Worm (Caenorhabditis elegans) whole organism, L1 larva: ENCODE measurements around the gene K03H9.3.

Source experiments
- Y116A8C.19 ChIP-seq: sonication (generic microtip); optimal IDR thresholded peaks from 2 replicates; lab custom pipeline; 2016; ENCODE audit warnings: missing compliant biosample characterization, missing genetic modification characterization, borderline replicate concordance
- aha-1 ChIP-seq: fragments of 150-350 bp; optimal IDR thresholded peaks from 2 replicates; lab custom pipeline; 2014; ENCODE audit warnings: missing biosample characterization, missing genetic modification characterization
- alr-1 ChIP-seq: fragments of 200-800 bp; sonication (Bioruptor generic); optimal IDR thresholded peaks from 2 replicates; lab custom pipeline; 2018; ENCODE audit warnings: borderline replicate concordance, mild to moderate bottlenecking, missing genetic modification characterization, missing compliant biosample characterization
- aly-2 ChIP-seq: fragments of 150-350 bp; optimal IDR thresholded peaks from 2 replicates; lab custom pipeline; 2014; ENCODE audit warnings: missing biosample characterization, missing genetic modification characterization
- ceh-63 ChIP-seq: fragments of 200-800 bp; sonication (Bioruptor generic); optimal IDR thresholded peaks from 2 replicates; lab custom pipeline; 2018; ENCODE audit warnings: mild to moderate bottlenecking, missing genetic modification characterization, missing compliant biosample characterization
- ces-1 ChIP-seq: fragments of 150-350 bp; optimal IDR thresholded peaks from 2 replicates; lab custom pipeline; 2014; ENCODE audit warnings: missing biosample characterization, missing genetic modification reagents, missing genetic modification characterization
- dpl-1 ChIP-seq, 3 experiments: fragments of 150-350 bp in 2 of 3; sonication (generic microtip) in 1 of 3; optimal IDR thresholded peaks; 2 replicates each; lab custom pipeline; 2014 to 2017; ENCODE audit warnings: missing biosample characterization in 3 of 3, missing genetic modification characterization in 3 of 3, missing genetic modification reagents in 3 of 3
- dsc-1 ChIP-seq: sonication (generic microtip); optimal IDR thresholded peaks from 2 replicates; lab custom pipeline; 2016; ENCODE audit warnings: mild to moderate bottlenecking, missing genetic modification characterization, missing compliant biosample characterization
- efl-1 ChIP-seq, 4 experiments: fragments of 150-350 bp; optimal IDR thresholded peaks in 3 of 4; peaks in 1 of 4; 1 replicate in 1 of 4; 2 replicates in 3 of 4; lab custom pipeline; 2014; ENCODE audit warnings: missing biosample characterization in 2 of 4, missing genetic modification characterization in 2 of 4, missing genetic modification reagents in 2 of 4
- efl-3 ChIP-seq: fragments of 200-800 bp; sonication (Bioruptor generic); optimal IDR thresholded peaks from 2 replicates; lab custom pipeline; 2018; ENCODE audit warnings: mild to moderate bottlenecking, missing genetic modification characterization, missing compliant biosample characterization
- elt-2 ChIP-seq: sonication (generic microtip); optimal IDR thresholded peaks from 2 replicates; lab custom pipeline; 2016; ENCODE audit warnings: missing genetic modification characterization, mild to moderate bottlenecking, inconsistent platforms, missing compliant biosample characterization, missing genetic modification reagents
- fkh-4 ChIP-seq: sonication (generic microtip); optimal IDR thresholded peaks from 2 replicates; lab custom pipeline; 2016; ENCODE audit warnings: missing compliant biosample characterization, missing genetic modification characterization, borderline replicate concordance
- fkh-8 ChIP-seq: sonication (generic microtip); optimal IDR thresholded peaks from 2 replicates; lab custom pipeline; 2016; ENCODE audit warnings: mild to moderate bottlenecking, missing genetic modification characterization, missing compliant biosample characterization
- fos-1 ChIP-seq: fragments of 150-350 bp; optimal IDR thresholded peaks from 2 replicates; lab custom pipeline; 2014; ENCODE audit warnings: missing biosample characterization, missing genetic modification characterization
- grh-1 ChIP-seq: fragments of 200-800 bp; sonication (Bioruptor generic); IDR thresholded peaks from 2 replicates; pipeline ENCODE4 v1.3.6; 2022; ENCODE audit warnings: missing genetic modification reagents, missing genetic modification characterization, missing compliant biosample characterization
- isw-1 ChIP-seq: fragments of 200-800 bp; sonication (Bioruptor generic); IDR thresholded peaks from 2 replicates; pipeline ENCODE4 v1.3.6; 2022; ENCODE audit warnings: missing genetic modification characterization, missing compliant biosample characterization
- jun-1 ChIP-seq: fragments of 150-350 bp; optimal IDR thresholded peaks from 2 replicates; lab custom pipeline; 2014; ENCODE audit warnings: missing biosample characterization, missing genetic modification reagents, missing genetic modification characterization
- lin-15B ChIP-seq: fragments of 150-350 bp; sonication (generic microtip); optimal IDR thresholded peaks from 3 replicates; lab custom pipeline; 2014; ENCODE audit warnings: missing biosample characterization, missing genetic modification characterization
- lin-35 ChIP-seq, 2 experiments: fragments of 150-350 bp; optimal IDR thresholded peaks; 2 replicates each; lab custom pipeline; 2014; ENCODE audit warnings: missing biosample characterization in 2 of 2, missing genetic modification characterization in 2 of 2, missing genetic modification reagents in 2 of 2
- mef-2 ChIP-seq: fragments of 150-350 bp; optimal IDR thresholded peaks from 2 replicates; lab custom pipeline; 2014; ENCODE audit warnings: missing biosample characterization, missing genetic modification characterization
- nhr-11 ChIP-seq: fragments of 150-350 bp; optimal IDR thresholded peaks from 2 replicates; lab custom pipeline; 2014; ENCODE audit warnings: missing biosample characterization, missing genetic modification characterization
- nhr-12 ChIP-seq: sonication (generic microtip); optimal IDR thresholded peaks from 2 replicates; lab custom pipeline; 2017; ENCODE audit warnings: missing biosample characterization, missing genetic modification characterization
- nhr-19 ChIP-seq: fragments of 200-800 bp; sonication (Bioruptor generic); conservative IDR thresholded peaks from 2 replicates; pipeline ENCODE4 v1.3.6; 2022; ENCODE audit warnings: missing genetic modification characterization, missing compliant biosample characterization
- nhr-237 ChIP-seq: fragments of 150-350 bp; optimal IDR thresholded peaks from 2 replicates; lab custom pipeline; 2014; ENCODE audit warnings: missing biosample characterization, missing genetic modification characterization
- nhr-76 ChIP-seq: sonication (generic microtip); optimal IDR thresholded peaks from 2 replicates; lab custom pipeline; 2017; ENCODE audit warnings: missing biosample characterization, missing genetic modification characterization
- pag-3 ChIP-seq: sonication (generic microtip); optimal IDR thresholded peaks from 2 replicates; lab custom pipeline; 2017; ENCODE audit warnings: missing genetic modification characterization, mild to moderate bottlenecking, missing compliant biosample characterization, antibody characterized with exemption, borderline replicate concordance; ENCODE audit not compliant: insufficient read depth
- rnt-1 ChIP-seq: sonication (generic microtip); optimal IDR thresholded peaks from 2 replicates; lab custom pipeline; 2016; ENCODE audit warnings: mild to moderate bottlenecking, missing genetic modification characterization, moderate library complexity, missing compliant biosample characterization
- skn-1 ChIP-seq: fragments of 150-350 bp; optimal IDR thresholded peaks from 2 replicates; lab custom pipeline; 2014; ENCODE audit warnings: missing biosample characterization, missing genetic modification characterization
- tbx-2 ChIP-seq: sonication (generic microtip); optimal IDR thresholded peaks from 2 replicates; lab custom pipeline; 2016; ENCODE audit warnings: missing genetic modification characterization, missing compliant biosample characterization
- tlp-1 ChIP-seq: fragments of 150-350 bp; optimal IDR thresholded peaks from 2 replicates; lab custom pipeline; 2014; ENCODE audit warnings: missing biosample characterization, missing genetic modification characterization
- unc-30 ChIP-seq: sonication (generic microtip); optimal IDR thresholded peaks from 2 replicates; lab custom pipeline; 2017; ENCODE audit warnings: missing biosample characterization, missing genetic modification characterization
- unc-62 ChIP-seq: fragments of 150-350 bp; optimal IDR thresholded peaks from 2 replicates; lab custom pipeline; 2014; ENCODE audit warnings: missing biosample characterization, missing genetic modification reagents, missing genetic modification characterization
- unc-86 ChIP-seq: sonication (generic microtip); optimal IDR thresholded peaks from 2 replicates; lab custom pipeline; 2016; ENCODE audit warnings: missing genetic modification characterization, missing compliant biosample characterization
- unc-98 ChIP-seq: fragments of 200-800 bp; sonication (Bioruptor generic); IDR thresholded peaks from 2 replicates; pipeline ENCODE4 v1.3.6; 2022; ENCODE audit warnings: missing genetic modification characterization, missing compliant biosample characterization
- vab-15 ChIP-seq: sonication (generic microtip); optimal IDR thresholded peaks from 2 replicates; lab custom pipeline; 2017; ENCODE audit warnings: missing genotype, mild to moderate bottlenecking, missing genetic modification characterization, missing compliant biosample characterization
- xbp-1 ChIP-seq: sonication (generic microtip); optimal IDR thresholded peaks from 2 replicates; lab custom pipeline; 2016; ENCODE audit warnings: missing genetic modification characterization, missing compliant biosample characterization
- zip-4 ChIP-seq: fragments of 200-800 bp; sonication (Bioruptor generic); optimal IDR thresholded peaks from 2 replicates; lab custom pipeline; 2018; ENCODE audit warnings: mild to moderate bottlenecking, missing genetic modification characterization, moderate library complexity, missing compliant biosample characterization

K03H9.3 gene

ce11 chrII:6386467-6386866 lies 36.4 kb upstream of the K03H9.3 start, which contains the start of gene F58F12.4:
F58F12.4 (plus strand) TSS chrII:6386767.
- no peak for TF ChIP-seq ces-1 (GFP tag; lab: Kevin White, UChicago)
- TF ChIP-seq efl-3 (GFP tag; lab: Kevin White, UChicago) = no peak
- no peak for TF ChIP-seq nhr-19 (GFP tag; lab: Robert Waterston, UW)
- TF ChIP-seq aha-1 (tag; lab: Kevin White, UChicago) = no peak
- no peak for TF ChIP-seq fkh-4 (tag; lab: Kevin White, UChicago)

ce11 chrII:6387937-6388336 lies 35.0 kb upstream of the K03H9.3 start, which contains the start of gene F58F12.2:
F58F12.2 (minus strand) TSS chrII:6388037.
- TF ChIP-seq dpl-1 (GFP tag; optimal IDR thresholded peaks at IDR 0.05; lab: Kevin White, UChicago) = no peak
- TF ChIP-seq Y116A8C.19 (tag; lab: Kevin White, UChicago) = no peak
- no peak for TF ChIP-seq grh-1 (GFP tag; lab: Robert Waterston, UW)
- no peak for TF ChIP-seq aha-1 (tag; lab: Kevin White, UChicago)

ce11 chrII:6391195-6391594 lies 31.7 kb upstream of the K03H9.3 start, which contains the start of gene F58F12.3:
F58F12.3 (minus strand) TSS chrII:6391295.
- TF ChIP-seq isw-1 (GFP tag; lab: Robert Waterston, UW) (no peak), xbp-1 (tag; lab: Kevin White, UChicago) (no peak), zip-4 (GFP tag; lab: Kevin White, UChicago) (no peak), tlp-1 (no peak), elt-2 (tag; lab: Kevin White, UChicago) (no peak)

- peak; percentile 24 for TF ChIP-seq rnt-1
- TF ChIP-seq fos-1 (tag; lab: Kevin White, UChicago) = no peak
- TF ChIP-seq, all 84 proteins: peak for 1
These were observed 28.9 kb upstream of the K03H9.3 start for ce11 chrII:6394037-6394436.

ce11 chrII:6398406-6398805 lies 24.5 kb upstream of the K03H9.3 start, which contains the start of gene zig-10:
zig-10 (plus strand) TSS chrII:6398706.
- TF ChIP-seq fkh-8 (tag; lab: Kevin White, UChicago) (no peak), unc-62 (GFP tag; lab: Kevin White, UChicago) (no peak), alr-1 (no peak), tlp-1 (no peak), aly-2 (tag; lab: Kevin White, UChicago) (no peak), rnt-1 (no peak), tbx-2 (tag; lab: Kevin White, UChicago) (no peak), vab-15 (no peak), jun-1 (tag; lab: Kevin White, UChicago) (no peak), pag-3 (no peak), skn-1 (tag; lab: Kevin White, UChicago) (no peak), dsc-1 (tag; lab: Kevin White, UChicago) (no peak), isw-1 (GFP tag; lab: Robert Waterston, UW) (no peak)

- TF ChIP-seq lin-35 (GFP tag; optimal IDR thresholded peaks at IDR 0.05; lab: Kevin White, UChicago) (no peak), ces-1 (GFP tag; lab: Kevin White, UChicago) (no peak), nhr-11 (tag; lab: Kevin White, UChicago) (no peak), unc-86 (tag; lab: Kevin White, UChicago) (no peak), ceh-63 (GFP tag; lab: Kevin White, UChicago) (no peak), unc-98 (GFP tag; lab: Robert Waterston, UW) (no peak), nhr-76 (tag; lab: Kevin White, UChicago) (no peak), nhr-237 (tag; lab: Kevin White, UChicago) (no peak), nhr-12 (tag; lab: Kevin White, UChicago) (no peak), mef-2 (tag; lab: Kevin White, UChicago) (no peak), Y116A8C.19 (tag; lab: Kevin White, UChicago) (no peak), unc-30 (tag; lab: Kevin White, UChicago) (no peak), efl-1 (optimal IDR thresholded peaks at IDR 0.05; lab: Kevin White, UChicago) (no peak), efl-1 (GFP tag; optimal IDR thresholded peaks at IDR 0.05 in 1 of 2; lab: Kevin White, UChicago) (no peak), skn-1 (tag; lab: Kevin White, UChicago) (no peak), lin-15B (tag; lab: Kevin White, UChicago) (no peak), pag-3 (no peak)
These were observed 21.3 kb upstream of the K03H9.3 start, which contains the start of gene btb-2 for ce11 chrII:6401649-6402048. btb-2 (plus strand) TSS chrII:6401949.
